Fruit fly (Drosophila melanogaster) ovary, adult (tissue): ENCODE measurements around the gene CG5191.

ENCODE experiments used
- CG17801 ChIP-seq: fragments of 200-800 bp; optimal IDR thresholded peaks from 2 replicates; lab custom pipeline; 2019; ENCODE audit warnings: missing biosample characterization, mild to moderate bottlenecking, missing genetic modification characterization, moderate library complexity; ENCODE audit not compliant: partially characterized antibody

The CG5191 gene

dm6 chr3R:20550632-20551486, 9.8 kb upstream of the CG5191 start:
- peak; percentile 50 for TF ChIP-seq CG17801 (GFP tag; lab: Kevin White, UChicago)

dm6 chr3R:20551487-20552079, 9.1 kb upstream of the CG5191 start:
- no peak for TF ChIP-seq CG17801 (GFP tag; lab: Kevin White, UChicago)

- no peak for TF ChIP-seq CG17801 (GFP tag; lab: Kevin White, UChicago)
Measured at dm6 chr3R:20552093-20552492, 8.6 kb upstream of the CG5191 start, which contains the start of gene Stat92E. Gene Stat92E, minus strand, starts transcription at chr3R:20552311.

- no peak for TF ChIP-seq CG17801 (GFP tag; lab: Kevin White, UChicago)
Measured at dm6 chr3R:20554300-20554699, 6.4 kb upstream of the CG5191 start, which contains the start of gene att-ORFB. Gene att-ORFB, minus strand, starts transcription at chr3R:20554400.

- TF ChIP-seq CG17801 (GFP tag; lab: Kevin White, UChicago) = no peak
Measured at dm6 chr3R:20555023-20555422, 5.6 kb upstream of the CG5191 start.

- TF ChIP-seq CG17801 (GFP tag; lab: Kevin White, UChicago) = no peak
Measured at dm6 chr3R:20555720-20556280, 4.9 kb upstream of the CG5191 start.

dm6 chr3R:20556281-20557113, 4.2 kb upstream of the CG5191 start:
- no peak for TF ChIP-seq CG17801 (GFP tag; lab: Kevin White, UChicago)

- no peak for TF ChIP-seq CG17801 (GFP tag; lab: Kevin White, UChicago)
Measured at dm6 chr3R:20557114-20557414, 3.6 kb upstream of the CG5191 start.

dm6 chr3R:20557415-20558105, 3.1 kb upstream of the CG5191 start, which contains the start of the genes DPCoAC and CG5180:
Gene DPCoAC, minus strand, starts transcription at chr3R:20557667.
Gene CG5180, plus strand, starts transcription at chr3R:20557930.
- TF ChIP-seq CG17801 (GFP tag; lab: Kevin White, UChicago) = peak; percentile 33

dm6 chr3R:20558106-20558489, 2.6 kb upstream of the CG5191 start:
- no peak for TF ChIP-seq CG17801 (GFP tag; lab: Kevin White, UChicago)

dm6 chr3R:20560019-20560667, 522 bp upstream of the CG5191 start, which contains the start of gene CG15922:
Gene CG15922, minus strand, starts transcription at chr3R:20560280.
- no peak for TF ChIP-seq CG17801 (GFP tag; lab: Kevin White, UChicago)

dm6 chr3R:20563830-20564421, 3.3 kb downstream of the CG5191 start, which contains the start of gene CG10877:
Gene CG10877, minus strand, starts transcription at chr3R:20564067.
- TF ChIP-seq CG17801 (GFP tag; lab: Kevin White, UChicago) = no peak

- no peak for TF ChIP-seq CG17801 (GFP tag; lab: Kevin White, UChicago)
Measured at dm6 chr3R:20565546-20565948, 4.9 kb downstream of the CG5191 start.
